Worm (Caenorhabditis elegans): Measurements from ENCODE around the gene chmp-7.

- TF ChIP-seq unc-39 (tag; optimal IDR thresholded peaks at IDR 0.05) (no peak), ceh-82 (tag; optimal IDR thresholded peaks at IDR 0.05) (no peak), snpc-4 (tag; optimal IDR thresholded peaks at IDR 0.05) (no peak), ama-1 (optimal IDR thresholded peaks at IDR 0.05) (no peak), pqm-1 (tag; optimal IDR thresholded peaks at IDR 0.05) (no peak), tbx-2 (tag; optimal IDR thresholded peaks at IDR 0.05) (no peak), skn-1 (tag; optimal IDR thresholded peaks at IDR 0.05) (no peak), unc-62 (GFP tag; optimal IDR thresholded peaks at IDR 0.05) (no peak)
Observed at ce11 chrII:9093584-9093983, 38.8 kb downstream of the chmp-7 start, which contains the start of gene C07H4.1.
